Fruit fly (Drosophila melanogaster) whole organism, embryonic: ENCODE data around the gene CG11249.

ENCODE experiments used
- Adf1 ChIP-seq: fragments of 200-800 bp; sonication (Bioruptor generic); IDR thresholded peaks from 2 replicates; pipeline ENCODE4 v1.3.6; 2022; ENCODE audit warnings: missing biosample characterization, missing genetic modification characterization
- Atf6 ChIP-seq: fragments of 200-800 bp; sonication (Bioruptor generic); IDR thresholded peaks from 2 replicates; pipeline ENCODE4 v1.3.6; 2022; ENCODE audit warnings: missing biosample characterization, missing genetic modification characterization
- CG1024 ChIP-seq: fragments of 200-800 bp; sonication (Bioruptor generic); IDR thresholded peaks from 2 replicates; pipeline ENCODE4 v1.3.6; 2022; ENCODE audit warnings: missing biosample characterization, missing genetic modification characterization
- CG12769 ChIP-seq: fragments of 200-800 bp; sonication (Bioruptor generic); optimal IDR thresholded peaks from 2 replicates; lab custom pipeline; 2019; ENCODE audit warnings: missing biosample characterization, mild to moderate bottlenecking, missing genetic modification characterization, moderate library complexity
- CG15696 ChIP-seq: fragments of 200-800 bp; sonication (Bioruptor generic); optimal IDR thresholded peaks from 2 replicates; lab custom pipeline; 2019; ENCODE audit warnings: missing biosample characterization, mild to moderate bottlenecking, missing genetic modification characterization, moderate library complexity
- CG2120 ChIP-seq: fragments of 200-800 bp; sonication (Bioruptor generic); optimal IDR thresholded peaks from 3 replicates; lab custom pipeline; 2016; ENCODE audit warnings: missing biosample characterization, missing genetic modification characterization
- CG33557 ChIP-seq: fragments of 200-800 bp; sonication (Bioruptor generic); optimal IDR thresholded peaks from 2 replicates; lab custom pipeline; 2019; ENCODE audit warnings: missing biosample characterization, mild to moderate bottlenecking, missing genetic modification characterization, moderate library complexity
- CG3407 ChIP-seq: fragments of 200-800 bp; sonication (Bioruptor generic); optimal IDR thresholded peaks from 2 replicates; lab custom pipeline; 2018; ENCODE audit warnings: missing biosample characterization, mild to moderate bottlenecking, missing genetic modification characterization
- CG6175 ChIP-seq: fragments of 200-800 bp; sonication (Bioruptor generic); IDR thresholded peaks from 3 replicates; pipeline ENCODE4 v1.3.6; 2022; ENCODE audit warnings: missing biosample characterization, missing genetic modification characterization
- CG7357 ChIP-seq: fragments of 200-800 bp; sonication (Bioruptor generic); IDR thresholded peaks from 3 replicates; pipeline ENCODE4 v1.3.6; 2022; ENCODE audit warnings: missing biosample characterization, missing genetic modification characterization
- CG8290 ChIP-seq, 3 experiments: fragments of 200-800 bp; sonication (Bioruptor generic); optimal IDR thresholded peaks; 2 replicates each; lab custom pipeline; 2016 to 2019; ENCODE audit warnings: missing biosample characterization in 3 of 3, missing genetic modification characterization in 3 of 3, mild to moderate bottlenecking in 2 of 3, moderate library complexity in 1 of 3
- CG9727 ChIP-seq: fragments of 200-800 bp; sonication (Bioruptor generic); optimal IDR thresholded peaks from 3 replicates; lab custom pipeline; 2017; ENCODE audit warnings: missing biosample characterization, mild to moderate bottlenecking, missing genetic modification characterization
- D19B ChIP-seq: fragments of 200-800 bp; sonication (Bioruptor generic); optimal IDR thresholded peaks from 2 replicates; lab custom pipeline; 2017; ENCODE audit warnings: missing biosample characterization, mild to moderate bottlenecking, missing genetic modification characterization
- Hr51 ChIP-seq, 2 experiments: fragments of 200-800 bp; sonication (Bioruptor generic); optimal IDR thresholded peaks; 2 replicates in 1 of 2; 3 replicates in 1 of 2; lab custom pipeline; 2016 to 2018; ENCODE audit warnings: missing biosample characterization in 2 of 2, missing genetic modification characterization in 2 of 2, mild to moderate bottlenecking in 1 of 2, moderate library complexity in 1 of 2
- Hr78 ChIP-seq, 2 experiments: fragments of 200-800 bp in 1 of 2; fragments of >200 bp in 1 of 2; sonication (Bioruptor generic) in 1 of 2; optimal IDR thresholded peaks; 2 replicates each; lab custom pipeline; 2017 to 2019; ENCODE audit warnings: missing biosample characterization in 2 of 2, missing genetic modification characterization in 2 of 2, mild to moderate bottlenecking in 1 of 2, moderate library complexity in 1 of 2
- Max ChIP-seq: fragments of 200-800 bp; sonication (Bioruptor generic); optimal IDR thresholded peaks from 2 replicates; lab custom pipeline; 2016; ENCODE audit warnings: missing biosample characterization, mild to moderate bottlenecking, missing genetic modification characterization
- Sox100B ChIP-seq: fragments of 200-800 bp; sonication (Bioruptor generic); optimal IDR thresholded peaks from 3 replicates; lab custom pipeline; 2018; ENCODE audit warnings: missing biosample characterization, mild to moderate bottlenecking, missing genetic modification characterization
- TFAM ChIP-seq: fragments of 200-800 bp; sonication (Bioruptor generic); optimal IDR thresholded peaks from 2 replicates; lab custom pipeline; 2017; ENCODE audit warnings: missing biosample characterization, missing genetic modification characterization, inconsistent platforms
- Xbp1 ChIP-seq: fragments of 200-800 bp; sonication (Bioruptor generic); optimal IDR thresholded peaks from 3 replicates; lab custom pipeline; 2016; ENCODE audit warnings: missing biosample characterization, mild to moderate bottlenecking, missing genetic modification characterization
- ara ChIP-seq: fragments of 200-800 bp; sonication (Bioruptor generic); IDR thresholded peaks from 2 replicates; pipeline ENCODE4 v1.3.6; 2022; ENCODE audit warnings: missing biosample characterization, missing genetic modification characterization
- ato ChIP-seq: fragments of 200-800 bp; sonication (Bioruptor generic); IDR thresholded peaks from 2 replicates; pipeline ENCODE4 v1.3.6; 2022; ENCODE audit warnings: missing biosample characterization, missing genetic modification characterization; ENCODE audit not compliant: partially characterized antibody
- caup ChIP-seq: fragments of 200-800 bp; sonication (Bioruptor generic); optimal IDR thresholded peaks from 3 replicates; lab custom pipeline; 2017; ENCODE audit warnings: missing biosample characterization, mild to moderate bottlenecking, missing genetic modification characterization, moderate library complexity; ENCODE audit not compliant: severe bottlenecking
- chn ChIP-seq: fragments of 200-800 bp; sonication (Bioruptor generic); optimal IDR thresholded peaks from 2 replicates; lab custom pipeline; 2016; ENCODE audit warnings: missing biosample characterization, missing genetic modification characterization
- croc ChIP-seq: fragments of 200-800 bp; sonication (Bioruptor generic); conservative IDR thresholded peaks from 3 replicates; pipeline ENCODE4 v1.3.6; 2022; ENCODE audit warnings: missing biosample characterization, missing genetic modification characterization
- crol ChIP-seq: fragments of 200-800 bp; sonication (Bioruptor generic); IDR thresholded peaks from 2 replicates; pipeline ENCODE4 v1.3.6; 2022; ENCODE audit warnings: missing biosample characterization, missing genetic modification characterization
- disco-r ChIP-seq: fragments of 200-800 bp; sonication (Bioruptor generic); optimal IDR thresholded peaks from 2 replicates; lab custom pipeline; 2016; ENCODE audit warnings: missing biosample characterization, missing genetic modification characterization
- fd3F ChIP-seq: fragments of 200-800 bp; sonication (Bioruptor generic); optimal IDR thresholded peaks from 2 replicates; lab custom pipeline; 2018; ENCODE audit warnings: missing biosample characterization, mild to moderate bottlenecking, missing genetic modification characterization, moderate library complexity
- jumu ChIP-seq: fragments of 200-800 bp; sonication (Bioruptor generic); optimal IDR thresholded peaks from 3 replicates; lab custom pipeline; 2016; ENCODE audit warnings: missing biosample characterization, missing genetic modification characterization
- odd ChIP-seq: fragments of 200-800 bp; sonication (Bioruptor generic); optimal IDR thresholded peaks from 2 replicates; lab custom pipeline; 2017; ENCODE audit warnings: missing biosample characterization, mild to moderate bottlenecking, missing genetic modification characterization
- peb ChIP-seq: fragments of 200-800 bp; sonication (Bioruptor generic); IDR thresholded peaks from 2 replicates; pipeline ENCODE4 v1.3.6; 2022; ENCODE audit warnings: missing biosample characterization, missing genetic modification characterization
- pzg ChIP-seq: fragments of 200-800 bp; sonication (Bioruptor generic); optimal IDR thresholded peaks from 3 replicates; lab custom pipeline; 2018; ENCODE audit warnings: missing biosample characterization, mild to moderate bottlenecking, missing genetic modification characterization, moderate library complexity
- repo ChIP-seq: fragments of 200-800 bp; sonication (Bioruptor generic); optimal IDR thresholded peaks from 2 replicates; lab custom pipeline; 2016; ENCODE audit warnings: missing biosample characterization, missing genetic modification characterization
- schlank ChIP-seq: fragments of 200-800 bp; sonication (Bioruptor generic); optimal IDR thresholded peaks from 2 replicates; lab custom pipeline; 2018; ENCODE audit warnings: missing biosample characterization, mild to moderate bottlenecking, missing genetic modification characterization
- sd ChIP-seq: fragments of 200-800 bp; sonication (Bioruptor generic); optimal IDR thresholded peaks from 3 replicates; lab custom pipeline; 2018; ENCODE audit warnings: missing biosample characterization, mild to moderate bottlenecking, missing genetic modification characterization, moderate library complexity
- slbo ChIP-seq: fragments of 200-800 bp; sonication (Bioruptor generic); IDR thresholded peaks from 2 replicates; pipeline ENCODE4 v1.3.6; 2022; ENCODE audit warnings: missing biosample characterization, missing genetic modification characterization
- sna ChIP-seq: fragments of 200-800 bp; sonication (Bioruptor generic); IDR thresholded peaks from 2 replicates; pipeline ENCODE4 v1.3.6; 2022; ENCODE audit warnings: missing biosample characterization, missing genetic modification characterization; ENCODE audit not compliant: partially characterized antibody
- stwl ChIP-seq: fragments of 200-800 bp; sonication (Bioruptor generic); optimal IDR thresholded peaks from 3 replicates; lab custom pipeline; 2018; ENCODE audit warnings: missing biosample characterization, mild to moderate bottlenecking, missing genetic modification characterization, moderate library complexity
- vnd ChIP-seq: fragments of 200-800 bp; sonication (Bioruptor generic); IDR thresholded peaks from 3 replicates; pipeline ENCODE4 v1.3.6; 2022; ENCODE audit warnings: missing biosample characterization, missing genetic modification characterization; ENCODE audit not compliant: partially characterized antibody

The CG11249 gene

dm6 chr3L:21652768-21653167 lies 19.2 kb upstream of the CG11249 start (continued):
- TF ChIP-seq CG8290 (GFP tag; optimal IDR thresholded peaks at IDR 0.05; lab: Kevin White, UChicago) (peak; percentile 65), CG8290 (tag; optimal IDR thresholded peaks at IDR 0.05; lab: Kevin White, UChicago) (peak; percentile 12 to 84), odd (GFP tag; lab: Kevin White, UChicago) (no peak), jumu (peak; percentile 56), Hr51 (GFP tag; optimal IDR thresholded peaks at IDR 0.05; lab: Kevin White, UChicago) (peak in 1 of 2 experiments; percentile 63), CG2120 (GFP tag; lab: Kevin White, UChicago) (peak; percentile 76), CG6175 (peak; percentile 46; the same call in 1 of the 3 replicates), croc (GFP tag; lab: Robert Waterston, UW) (peak; percentile 34; the same call in 1 of the 3 replicates), chn (GFP tag; lab: Kevin White, UChicago) (peak; percentile 54), TFAM (no peak), CG33557 (peak; percentile 46), pzg (GFP tag; lab: Kevin White, UChicago) (peak; percentile 5), Adf1 (no peak), sna (GFP tag; lab: Robert Waterston, UW) (no peak), sd (tag; lab: Kevin White, UChicago) (no peak), Hr78 (GFP tag; optimal IDR thresholded peaks at IDR 0.05; lab: Kevin White, UChicago) (peak in 1 of 2 experiments; percentile 12), ato (GFP tag; lab: Robert Waterston, UW) (no peak), stwl (tag; lab: Kevin White, UChicago) (peak; percentile 68), CG7357 (GFP tag; lab: Robert Waterston, UW) (peak; percentile 59; the same call in 1 of the 3 replicates), disco-r (peak; percentile 55), caup (GFP tag; lab: Kevin White, UChicago) (peak; percentile 59), repo (GFP tag; lab: Kevin White, UChicago) (peak; percentile 56), D19B (no peak), CG3407 (peak; percentile 37), vnd (GFP tag; lab: Robert Waterston, UW) (no peak), slbo (peak; percentile 87)

- no peak for TF ChIP-seq Xbp1 (GFP tag; lab: Kevin White, UChicago)
- no peak for TF ChIP-seq ato (GFP tag; lab: Robert Waterston, UW)
- TF ChIP-seq CG15696 (tag; lab: Kevin White, UChicago), result no peak
- no peak for TF ChIP-seq Sox100B
Measured at dm6 chr3L:21666880-21667279, 5.1 kb upstream of the CG11249 start, which contains the start of gene Cpr78E. Gene Cpr78E (minus strand): TSS chr3L:21666980.

dm6 chr3L:21667530-21667929 lies 4.4 kb upstream of the CG11249 start:
- no peak for TF ChIP-seq Max (GFP tag; lab: Kevin White, UChicago)
- no peak for TF ChIP-seq Atf6 (GFP tag; lab: Robert Waterston, UW)
- no peak for TF ChIP-seq fd3F
- TF ChIP-seq ara, result 0 out of 2 replicates have a peak, but pooled peaks have one; percentile 9
- no peak for TF ChIP-seq schlank (tag; lab: Kevin White, UChicago)
- TF ChIP-seq crol (GFP tag; lab: Robert Waterston, UW), result peak; percentile 13; the same call in 1 of the 2 replicates
- 0 out of 2 replicates have a peak, but pooled peaks have one; percentile 6 for TF ChIP-seq CG1024
- 0 out of 2 replicates have a peak, but pooled peaks have one; percentile 11 for TF ChIP-seq peb
- TF ChIP-seq CG9727 (GFP tag; lab: Kevin White, UChicago), result no peak
- TF ChIP-seq CG12769 (tag; lab: Kevin White, UChicago), result peak; percentile 95
